Worm (Caenorhabditis elegans): ENCODE results near the gene C25E10.8.

DNA sequence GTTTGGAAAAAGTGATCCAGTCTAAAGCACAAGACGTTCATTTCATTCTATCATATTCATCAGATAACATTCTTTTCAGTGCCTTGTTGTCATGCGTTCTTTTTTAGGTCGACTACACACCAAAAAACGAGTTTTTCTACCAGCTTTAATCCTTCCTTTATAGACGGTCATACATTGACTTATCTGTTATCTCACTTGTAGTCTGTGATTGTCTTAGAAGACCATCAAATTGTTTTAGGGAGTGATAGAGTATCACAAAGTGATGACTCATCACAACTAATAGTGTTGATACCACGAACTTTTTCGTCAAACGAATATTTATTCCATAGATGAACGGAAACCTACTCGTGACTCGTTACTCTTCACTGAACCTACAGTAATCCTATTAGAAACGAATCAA lies 32.0 kb upstream of the C25E10.8 start:
- no peak for TF ChIP-seq unc-86 (tag; optimal IDR thresholded peaks at IDR 0.05)
- no peak for TF ChIP-seq T23F11.4 (GFP tag; optimal IDR thresholded peaks at IDR 0.05)
- TF ChIP-seq ceh-24 (tag; optimal IDR thresholded peaks at IDR 0.05): no peak
- no peak for TF ChIP-seq hlh-8 (tag; optimal IDR thresholded peaks at IDR 0.05)
- TF ChIP-seq lin-11 (tag; optimal IDR thresholded peaks at IDR 0.05): no peak
- TF ChIP-seq fax-1 (tag; optimal IDR thresholded peaks at IDR 0.05): no peak
- TF ChIP-seq pqm-1 (tag; optimal IDR thresholded peaks at IDR 0.05): no peak
- TF ChIP-seq ama-1 (optimal IDR thresholded peaks at IDR 0.05): no peak
- no peak for TF ChIP-seq tbx-2 (tag; optimal IDR thresholded peaks at IDR 0.05)
